Fruit fly (Drosophila melanogaster) whole organism, prepupa: ENCODE measurements around the gene msl-2.

Source experiments
- Blimp-1 ChIP-seq: fragments of 200-800 bp; sonication (Bioruptor generic); optimal IDR thresholded peaks from 3 replicates; lab custom pipeline; 2017; ENCODE audit warnings: missing biosample characterization, missing genetic modification characterization, mild to moderate bottlenecking, moderate library complexity, missing genetic modification reagents
- CG10631 ChIP-seq: fragments of 200-800 bp; sonication (Bioruptor generic); optimal IDR thresholded peaks from 2 replicates; lab custom pipeline; 2016; ENCODE audit warnings: missing biosample characterization, missing genetic modification characterization
- CG10669 ChIP-seq: fragments of 200-800 bp; sonication (Bioruptor generic); optimal IDR thresholded peaks from 3 replicates; lab custom pipeline; 2018; ENCODE audit warnings: missing biosample characterization, mild to moderate bottlenecking, missing genetic modification characterization, moderate library complexity
- CG11762 ChIP-seq: fragments of 200-800 bp; sonication (Bioruptor generic); optimal IDR thresholded peaks from 3 replicates; lab custom pipeline; 2016; ENCODE audit warnings: missing biosample characterization, missing genetic modification characterization; ENCODE audit not compliant: insufficient read depth
- CG11902 ChIP-seq: fragments of 200-800 bp; sonication (Bioruptor generic); optimal IDR thresholded peaks from 3 replicates; lab custom pipeline; 2016; ENCODE audit warnings: missing biosample characterization, missing genetic modification characterization
- CG1621 ChIP-seq: fragments of 200-800 bp; sonication (Bioruptor generic); optimal IDR thresholded peaks from 3 replicates; lab custom pipeline; 2018; ENCODE audit warnings: missing biosample characterization, mild to moderate bottlenecking, missing genetic modification characterization
- CG3032 ChIP-seq: fragments of 200-800 bp; optimal IDR thresholded peaks from 2 replicates; lab custom pipeline; 2019; ENCODE audit warnings: missing biosample characterization, mild to moderate bottlenecking, missing genetic modification characterization, moderate library complexity
- CG31627 ChIP-seq: fragments of 200-800 bp; sonication (Bioruptor generic); optimal IDR thresholded peaks from 3 replicates; lab custom pipeline; 2016; ENCODE audit warnings: missing biosample characterization, missing genetic modification characterization
- CG6792 ChIP-seq: fragments of 200-800 bp; sonication (Bioruptor generic); optimal IDR thresholded peaks from 3 replicates; lab custom pipeline; 2016; ENCODE audit warnings: missing biosample characterization, missing genetic modification characterization
- CG7368 ChIP-seq: fragments of 200-800 bp; sonication (Bioruptor generic); optimal IDR thresholded peaks from 3 replicates; lab custom pipeline; 2016; ENCODE audit warnings: missing biosample characterization, missing genetic modification characterization
- CG8319 ChIP-seq: fragments of 200-800 bp; sonication (Bioruptor generic); optimal IDR thresholded peaks from 3 replicates; lab custom pipeline; 2016; ENCODE audit warnings: missing biosample characterization, missing genetic modification characterization
- Eip78C ChIP-seq: fragments of 200-800 bp; sonication (Bioruptor generic); peaks from one replicate; lab custom pipeline; 2016; ENCODE audit warnings: missing biosample characterization, missing genetic modification characterization
- Eip93F ChIP-seq: fragments of 200-800 bp; sonication (Bioruptor generic); optimal IDR thresholded peaks from 2 replicates; lab custom pipeline; 2016; ENCODE audit warnings: missing biosample characterization, mild to moderate bottlenecking, missing genetic modification characterization
- Ets21C ChIP-seq: fragments of 200-800 bp; sonication (Bioruptor generic); optimal IDR thresholded peaks from 3 replicates; lab custom pipeline; 2016; ENCODE audit warnings: missing biosample characterization, missing genetic modification characterization
- Ets96B ChIP-seq: fragments of 200-800 bp; optimal IDR thresholded peaks from 2 replicates; lab custom pipeline; 2019; ENCODE audit warnings: missing biosample characterization, mild to moderate bottlenecking, missing genetic modification characterization, moderate library complexity
- Hr38 ChIP-seq: sonication (Bioruptor generic); optimal IDR thresholded peaks from 2 replicates; lab custom pipeline; 2016; ENCODE audit warnings: missing biosample characterization, missing genetic modification characterization
- Hr39 ChIP-seq: fragments of 200-800 bp; sonication (Bioruptor generic); optimal IDR thresholded peaks from 2 replicates; lab custom pipeline; 2016; ENCODE audit warnings: missing biosample characterization, missing genetic modification characterization
- Hr4 ChIP-seq: fragments of 200-800 bp; sonication (Bioruptor generic); optimal IDR thresholded peaks from 3 replicates; lab custom pipeline; 2016; ENCODE audit warnings: missing biosample characterization, missing genetic modification characterization
- Lpt ChIP-seq: fragments of 200-800 bp; sonication (Bioruptor generic); optimal IDR thresholded peaks from 3 replicates; lab custom pipeline; 2016; ENCODE audit warnings: missing biosample characterization, missing genetic modification characterization
- Met ChIP-seq: fragments of 200-800 bp; sonication (Bioruptor generic); optimal IDR thresholded peaks from 3 replicates; lab custom pipeline; 2016; ENCODE audit warnings: missing biosample characterization, missing genetic modification characterization
- OdsH ChIP-seq: fragments of 200-800 bp; sonication (Bioruptor generic); optimal IDR thresholded peaks from 3 replicates; lab custom pipeline; 2016; ENCODE audit warnings: missing biosample characterization, missing genetic modification characterization
- Smox ChIP-seq: fragments of 200-800 bp; sonication (Bioruptor generic); optimal IDR thresholded peaks from 3 replicates; lab custom pipeline; 2016; ENCODE audit warnings: missing biosample characterization, missing genetic modification characterization
- Sox14 ChIP-seq: fragments of 200-800 bp; sonication (Bioruptor generic); optimal IDR thresholded peaks from 3 replicates; lab custom pipeline; 2016; ENCODE audit warnings: missing biosample characterization, missing genetic modification characterization
- acj6 ChIP-seq: fragments of 200-800 bp; sonication (Bioruptor generic); optimal IDR thresholded peaks from 3 replicates; lab custom pipeline; 2016; ENCODE audit warnings: missing biosample characterization, missing genetic modification characterization
- cyc ChIP-seq: fragments of 200-800 bp; sonication (Bioruptor generic); optimal IDR thresholded peaks from 3 replicates; lab custom pipeline; 2016; ENCODE audit warnings: missing biosample characterization, missing genetic modification characterization
- dsx ChIP-seq: fragments of 200-800 bp; optimal IDR thresholded peaks from 3 replicates; lab custom pipeline; 2019; ENCODE audit warnings: missing biosample characterization, mild to moderate bottlenecking, missing genetic modification characterization, moderate library complexity; ENCODE audit not compliant: poor library complexity, severe bottlenecking
- esn ChIP-seq: fragments of 200-800 bp; sonication (Bioruptor generic); optimal IDR thresholded peaks from 2 replicates; lab custom pipeline; 2016; ENCODE audit warnings: missing biosample characterization, mild to moderate bottlenecking, missing genetic modification characterization, moderate library complexity
- fd59A ChIP-seq: fragments of 200-800 bp; sonication (Bioruptor generic); optimal IDR thresholded peaks from 2 replicates; lab custom pipeline; 2017; ENCODE audit warnings: missing biosample characterization, mild to moderate bottlenecking, missing genetic modification characterization, missing genetic modification reagents
- fd85E ChIP-seq: fragments of 200-800 bp; sonication (Bioruptor generic); optimal IDR thresholded peaks from 3 replicates; lab custom pipeline; 2016; ENCODE audit warnings: missing biosample characterization, missing genetic modification characterization
- fkh ChIP-seq: fragments of 200-800 bp; sonication (Bioruptor generic); optimal IDR thresholded peaks from 3 replicates; lab custom pipeline; 2017; ENCODE audit warnings: missing biosample characterization, mild to moderate bottlenecking, missing genetic modification characterization, moderate library complexity
- lz ChIP-seq: fragments of 200-800 bp; sonication (Bioruptor generic); optimal IDR thresholded peaks from 3 replicates; lab custom pipeline; 2016; ENCODE audit warnings: missing biosample characterization, missing genetic modification characterization
- pdm3 ChIP-seq: fragments of 200-800 bp; sonication (Bioruptor generic); optimal IDR thresholded peaks from 3 replicates; lab custom pipeline; 2016; ENCODE audit warnings: missing biosample characterization, missing genetic modification characterization
- spab ChIP-seq: fragments of 200-800 bp; sonication (Bioruptor generic); optimal IDR thresholded peaks from 2 replicates; lab custom pipeline; 2017; ENCODE audit warnings: missing biosample characterization, mild to moderate bottlenecking, missing genetic modification characterization, missing genetic modification reagents
- svp ChIP-seq: fragments of 200-800 bp; sonication (Bioruptor generic); peaks from one replicate; lab custom pipeline; 2016; ENCODE audit warnings: missing biosample characterization, missing genetic modification characterization
- topi ChIP-seq: fragments of 200-800 bp; sonication (Bioruptor generic); optimal IDR thresholded peaks from 3 replicates; lab custom pipeline; 2016; ENCODE audit warnings: missing biosample characterization, missing genetic modification characterization
- vri ChIP-seq: fragments of 200-800 bp; sonication (Bioruptor generic); optimal IDR thresholded peaks from 3 replicates; lab custom pipeline; 2016; ENCODE audit warnings: missing biosample characterization, mild to moderate bottlenecking, missing genetic modification characterization

Gene msl-2

dm6 chr2L:3480443-3480839, 14.5 kb upstream of the msl-2 start:
- TF ChIP-seq esn (GFP tag; lab: Kevin White, UChicago) (peak; percentile 8), vri (GFP tag; lab: Kevin White, UChicago) (no peak), Lpt (GFP tag; lab: Kevin White, UChicago) (no peak), Hr38 (GFP tag; lab: Kevin White, UChicago) (no peak), svp (peak; percentile 55), Blimp-1 (GFP tag; lab: Kevin White, UChicago) (no peak), CG11762 (GFP tag; lab: Kevin White, UChicago) (no peak), Eip78C (GFP tag; lab: Kevin White, UChicago) (peak; percentile 41), OdsH (GFP tag; lab: Kevin White, UChicago) (no peak), spab (GFP tag; lab: Kevin White, UChicago) (no peak), Eip93F (GFP tag; lab: Kevin White, UChicago) (no peak), Smox (GFP tag; lab: Kevin White, UChicago) (no peak), Ets21C (GFP tag; lab: Kevin White, UChicago) (no peak), fd59A (no peak), fd85E (GFP tag; lab: Kevin White, UChicago) (no peak), dsx (GFP tag; lab: Kevin White, UChicago) (no peak), Hr39 (GFP tag; lab: Kevin White, UChicago) (no peak), acj6 (GFP tag; lab: Kevin White, UChicago) (no peak), CG10669 (GFP tag; lab: Kevin White, UChicago) (no peak), pdm3 (GFP tag; lab: Kevin White, UChicago) (peak; percentile 21), lz (GFP tag; lab: Kevin White, UChicago) (no peak)

- TF ChIP-seq Met (GFP tag; lab: Kevin White, UChicago) (no peak), topi (GFP tag; lab: Kevin White, UChicago) (no peak), Sox14 (GFP tag; lab: Kevin White, UChicago) (no peak), svp (peak; percentile 50), Ets96B (no peak), fkh (GFP tag; lab: Kevin White, UChicago) (peak; percentile 12), OdsH (GFP tag; lab: Kevin White, UChicago) (no peak), CG31627 (no peak), CG8319 (GFP tag; lab: Kevin White, UChicago) (no peak), fd59A (no peak), Smox (GFP tag; lab: Kevin White, UChicago) (no peak), fd85E (GFP tag; lab: Kevin White, UChicago) (no peak), CG3032 (tag; lab: Kevin White, UChicago) (no peak), CG10631 (no peak), Hr4 (GFP tag; lab: Kevin White, UChicago) (no peak), Blimp-1 (GFP tag; lab: Kevin White, UChicago) (no peak), vri (GFP tag; lab: Kevin White, UChicago) (peak; percentile 46), CG11902 (no peak), pdm3 (GFP tag; lab: Kevin White, UChicago) (no peak), cyc (GFP tag; lab: Kevin White, UChicago) (no peak), CG7368 (GFP tag; lab: Kevin White, UChicago) (no peak), Eip93F (GFP tag; lab: Kevin White, UChicago) (no peak), CG1621 (tag; lab: Kevin White, UChicago) (no peak), Ets21C (GFP tag; lab: Kevin White, UChicago) (no peak), CG6792 (no peak)
Observed at dm6 chr2L:3479697-3480442, 14.0 kb upstream of the msl-2 start.
